Fruit fly (Drosophila melanogaster) whole organism, embryonic: ENCODE results near the gene CG18788.

ENCODE experiments used
- Abd-B ChIP-seq: fragments of 200-800 bp; sonication (Bioruptor generic); optimal IDR thresholded peaks from 2 replicates; lab custom pipeline; 2018; ENCODE audit warnings: missing biosample characterization, mild to moderate bottlenecking, missing genetic modification characterization, moderate library complexity
- CG10209 ChIP-seq: fragments of 200-800 bp; sonication (Bioruptor generic); optimal IDR thresholded peaks from 3 replicates; lab custom pipeline; 2017; ENCODE audit warnings: missing biosample characterization, mild to moderate bottlenecking, missing genetic modification characterization, missing genetic modification reagents
- CG10267 ChIP-seq: fragments of 200-800 bp; sonication (Bioruptor generic); optimal IDR thresholded peaks from 2 replicates; lab custom pipeline; 2018; ENCODE audit warnings: missing biosample characterization, mild to moderate bottlenecking, missing genetic modification characterization, moderate library complexity
- CG10654 ChIP-seq: fragments of 200-800 bp; sonication (Bioruptor generic); optimal IDR thresholded peaks from 2 replicates; lab custom pipeline; 2016; ENCODE audit warnings: missing biosample characterization, missing genetic modification characterization
- CG11456 ChIP-seq: fragments of 200-800 bp; sonication (Bioruptor generic); IDR thresholded peaks from 3 replicates; pipeline ENCODE4 v1.3.6; 2022; ENCODE audit warnings: missing biosample characterization, missing genetic modification characterization
- CG1233 ChIP-seq: fragments of 200-800 bp; sonication (Bioruptor generic); optimal IDR thresholded peaks from 4 replicates; lab custom pipeline; 2018; ENCODE audit warnings: missing biosample characterization, mild to moderate bottlenecking, missing genetic modification characterization
- CG12659 ChIP-seq: fragments of 200-800 bp; sonication (Bioruptor generic); optimal IDR thresholded peaks from 3 replicates; lab custom pipeline; 2017; ENCODE audit warnings: mild to moderate bottlenecking, missing biosample characterization, missing genetic modification reagents, missing genetic modification characterization
- CG14667 ChIP-seq: fragments of 200-800 bp; sonication (Bioruptor generic); IDR thresholded peaks from 2 replicates; pipeline ENCODE4 v1.3.6; 2022; ENCODE audit warnings: missing biosample characterization, missing genetic modification characterization
- CG14710 ChIP-seq: fragments of 200-800 bp; sonication (Bioruptor generic); optimal IDR thresholded peaks from 3 replicates; lab custom pipeline; 2019; ENCODE audit warnings: missing biosample characterization, mild to moderate bottlenecking, missing genetic modification characterization, moderate library complexity
- CG17612 ChIP-seq: fragments of 200-800 bp; sonication (Bioruptor generic); IDR thresholded peaks from 2 replicates; pipeline ENCODE4 v1.3.6; 2022; ENCODE audit warnings: missing biosample characterization, missing genetic modification characterization
- CG17802 ChIP-seq: fragments of 200-800 bp; sonication (Bioruptor generic); optimal IDR thresholded peaks from 2 replicates; lab custom pipeline; 2018; ENCODE audit warnings: missing biosample characterization, mild to moderate bottlenecking, missing genetic modification characterization, moderate library complexity
- CG18619 ChIP-seq: fragments of 200-800 bp; sonication (Bioruptor generic); optimal IDR thresholded peaks from 3 replicates; lab custom pipeline; 2017; ENCODE audit warnings: missing biosample characterization, mild to moderate bottlenecking, missing genetic modification characterization
- CG2875 ChIP-seq: fragments of 200-800 bp; sonication (Bioruptor generic); optimal IDR thresholded peaks from 2 replicates; lab custom pipeline; 2017; ENCODE audit warnings: missing biosample characterization, mild to moderate bottlenecking, missing genetic modification characterization, missing genetic modification reagents
- CG3163 ChIP-seq: fragments of 200-800 bp; sonication (Bioruptor generic); optimal IDR thresholded peaks from 3 replicates; lab custom pipeline; 2016; ENCODE audit warnings: missing biosample characterization, missing genetic modification characterization
- CG32767 ChIP-seq: fragments of 200-800 bp; sonication (Bioruptor generic); IDR thresholded peaks from 2 replicates; pipeline ENCODE4 v1.3.6; 2022; ENCODE audit warnings: missing biosample characterization, missing genetic modification characterization
- CG33213 ChIP-seq: fragments of 200-800 bp; sonication (Bioruptor generic); optimal IDR thresholded peaks from 3 replicates; lab custom pipeline; 2016; ENCODE audit warnings: missing biosample characterization, missing genetic modification characterization
- CG5953 ChIP-seq: fragments of 200-800 bp; sonication (Bioruptor generic); IDR thresholded peaks from 2 replicates; pipeline ENCODE4 v1.3.6; 2022; ENCODE audit warnings: missing biosample characterization, missing genetic modification characterization
- CG6254 ChIP-seq: fragments of 200-800 bp; sonication (Bioruptor generic); optimal IDR thresholded peaks from 3 replicates; lab custom pipeline; 2017; ENCODE audit warnings: mild to moderate bottlenecking, missing biosample characterization, missing genetic modification reagents, missing genetic modification characterization
- CHES-1-like ChIP-seq: fragments of 200-800 bp; sonication (Bioruptor generic); optimal IDR thresholded peaks from 2 replicates; lab custom pipeline; 2016; ENCODE audit warnings: missing biosample characterization, missing genetic modification characterization
- Dll ChIP-seq: fragments of 200-800 bp; sonication (Bioruptor generic); IDR thresholded peaks from 4 replicates; pipeline ENCODE4 v1.3.6; 2022; ENCODE audit warnings: missing biosample characterization, missing genetic modification characterization; ENCODE audit not compliant: partially characterized antibody
- E2f1 ChIP-seq: fragments of 200-800 bp; sonication (Bioruptor generic); IDR thresholded peaks from 2 replicates; pipeline ENCODE4 v1.3.6; 2022; ENCODE audit warnings: missing biosample characterization, missing genetic modification characterization
- Fer1 ChIP-seq: fragments of 200-800 bp; sonication (Bioruptor generic); optimal IDR thresholded peaks from 2 replicates; lab custom pipeline; 2017; ENCODE audit warnings: missing biosample characterization, mild to moderate bottlenecking, missing genetic modification characterization
- Hr3 ChIP-seq: fragments of 200-800 bp; sonication (Bioruptor generic); optimal IDR thresholded peaks from 3 replicates; lab custom pipeline; 2016; ENCODE audit warnings: missing biosample characterization, missing genetic modification characterization
- MESR4 ChIP-seq: fragments of 200-800 bp; sonication (Bioruptor generic); optimal IDR thresholded peaks from 2 replicates; lab custom pipeline; 2018; ENCODE audit warnings: missing biosample characterization, mild to moderate bottlenecking, missing genetic modification characterization, moderate library complexity
- Meics ChIP-seq: fragments of 200-800 bp; sonication (Bioruptor generic); optimal IDR thresholded peaks from 2 replicates; lab custom pipeline; 2017; ENCODE audit warnings: missing biosample characterization, mild to moderate bottlenecking, missing genetic modification characterization
- Optix ChIP-seq: fragments of 200-800 bp; sonication (Bioruptor generic); IDR thresholded peaks from 3 replicates; pipeline ENCODE4 v1.3.6; 2022; ENCODE audit warnings: missing biosample characterization, missing genetic modification characterization
- Sox102F ChIP-seq: fragments of 200-800 bp; sonication (Bioruptor generic); optimal IDR thresholded peaks from 2 replicates; lab custom pipeline; 2018; ENCODE audit warnings: missing biosample characterization, mild to moderate bottlenecking, missing genetic modification characterization, moderate library complexity
- Trl ChIP-seq, 3 experiments: fragments of >200 bp in 2 of 3; fragments of 200-800 bp in 1 of 3; sonication (Bioruptor generic) in 1 of 3; optimal IDR thresholded peaks; 2 replicates in 1 of 3; 3 replicates in 2 of 3; lab custom pipeline; 2016 to 2017; ENCODE audit warnings: missing biosample characterization in 1 of 3, missing genetic modification characterization in 1 of 3
- Vsx1 ChIP-seq: fragments of 200-800 bp; sonication (Bioruptor generic); optimal IDR thresholded peaks from 2 replicates; lab custom pipeline; 2017; ENCODE audit warnings: missing biosample characterization, mild to moderate bottlenecking, missing genetic modification characterization, missing genetic modification reagents
- bigmax ChIP-seq: fragments of 200-800 bp; sonication (Bioruptor generic); optimal IDR thresholded peaks from 2 replicates; lab custom pipeline; 2018; ENCODE audit warnings: missing biosample characterization, mild to moderate bottlenecking, missing genetic modification characterization
- cad ChIP-seq: fragments of >200 bp; optimal IDR thresholded peaks from 2 replicates; lab custom pipeline; 2017; ENCODE audit warnings: missing biosample characterization, missing genetic modification characterization
- caup ChIP-seq: fragments of 200-800 bp; sonication (Bioruptor generic); optimal IDR thresholded peaks from 3 replicates; lab custom pipeline; 2017; ENCODE audit warnings: missing biosample characterization, mild to moderate bottlenecking, missing genetic modification characterization, moderate library complexity; ENCODE audit not compliant: severe bottlenecking
- chinmo ChIP-seq: fragments of 200-800 bp; sonication (Bioruptor generic); IDR thresholded peaks from 4 replicates; pipeline ENCODE4 v1.3.6; 2022; ENCODE audit warnings: missing biosample characterization, missing genetic modification characterization; ENCODE audit not compliant: partially characterized antibody
- dati ChIP-seq: fragments of 200-800 bp; sonication (Bioruptor generic); IDR thresholded peaks from 2 replicates; pipeline ENCODE4 v1.3.6; 2022; ENCODE audit warnings: missing biosample characterization, missing genetic modification characterization
- en ChIP-seq: fragments of 200-800 bp; sonication (Bioruptor generic); optimal IDR thresholded peaks from 2 replicates; lab custom pipeline; 2016; ENCODE audit warnings: missing biosample characterization, missing genetic modification characterization
- gfzf ChIP-seq: fragments of 200-800 bp; sonication (Bioruptor generic); optimal IDR thresholded peaks from 2 replicates; lab custom pipeline; 2016; ENCODE audit warnings: missing biosample characterization, mild to moderate bottlenecking, missing genetic modification characterization, moderate library complexity
- mirr ChIP-seq: fragments of 200-800 bp; sonication (Bioruptor generic); optimal IDR thresholded peaks from 3 replicates; lab custom pipeline; 2018; ENCODE audit warnings: missing biosample characterization, mild to moderate bottlenecking, missing genetic modification characterization
- otp ChIP-seq: fragments of 200-800 bp; sonication (Bioruptor generic); IDR thresholded peaks from 3 replicates; pipeline ENCODE4, ENCODE4 v1.3.6; 2022; ENCODE audit warnings: missing biosample characterization, missing genetic modification characterization
- pita ChIP-seq: fragments of 200-800 bp; sonication (Bioruptor generic); optimal IDR thresholded peaks from 2 replicates; lab custom pipeline; 2017; ENCODE audit warnings: missing biosample characterization, mild to moderate bottlenecking, missing genetic modification characterization
- psq ChIP-seq: fragments of 200-800 bp; sonication (Bioruptor generic); optimal IDR thresholded peaks from 2 replicates; lab custom pipeline; 2017; ENCODE audit warnings: missing biosample characterization, missing genetic modification characterization
- rib ChIP-seq: fragments of 200-800 bp; sonication (Bioruptor generic); IDR thresholded peaks from 2 replicates; pipeline ENCODE4 v1.3.6; 2022; ENCODE audit warnings: missing biosample characterization, missing genetic modification characterization
- run ChIP-seq: fragments of 200-800 bp; sonication (Bioruptor generic); optimal IDR thresholded peaks from 3 replicates; lab custom pipeline; 2018; ENCODE audit warnings: missing biosample characterization, mild to moderate bottlenecking, missing genetic modification characterization
- salm ChIP-seq: fragments of 200-800 bp; sonication (Bioruptor generic); optimal IDR thresholded peaks from 2 replicates; lab custom pipeline; 2018; ENCODE audit warnings: missing biosample characterization, mild to moderate bottlenecking, missing genetic modification characterization
- sens-2 ChIP-seq: fragments of 200-800 bp; sonication (Bioruptor generic); IDR thresholded peaks from 2 replicates; pipeline ENCODE4 v1.3.6; 2022; ENCODE audit warnings: missing biosample characterization, missing genetic modification characterization
- slbo ChIP-seq: fragments of 200-800 bp; sonication (Bioruptor generic); IDR thresholded peaks from 2 replicates; pipeline ENCODE4 v1.3.6; 2022; ENCODE audit warnings: missing biosample characterization, missing genetic modification characterization
- stwl ChIP-seq: fragments of 200-800 bp; sonication (Bioruptor generic); optimal IDR thresholded peaks from 3 replicates; lab custom pipeline; 2018; ENCODE audit warnings: missing biosample characterization, mild to moderate bottlenecking, missing genetic modification characterization, moderate library complexity
- vvl ChIP-seq: fragments of 200-800 bp; sonication (Bioruptor generic); IDR thresholded peaks from 2 replicates; pipeline ENCODE4 v1.3.6; 2022; ENCODE audit warnings: missing biosample characterization, missing genetic modification characterization
- zfh1 ChIP-seq: fragments of 200-800 bp; sonication (Bioruptor generic); IDR thresholded peaks from 3 replicates; pipeline ENCODE4 v1.3.6; 2022; ENCODE audit warnings: missing biosample characterization, missing genetic modification characterization

Gene CG18788

DNA sequence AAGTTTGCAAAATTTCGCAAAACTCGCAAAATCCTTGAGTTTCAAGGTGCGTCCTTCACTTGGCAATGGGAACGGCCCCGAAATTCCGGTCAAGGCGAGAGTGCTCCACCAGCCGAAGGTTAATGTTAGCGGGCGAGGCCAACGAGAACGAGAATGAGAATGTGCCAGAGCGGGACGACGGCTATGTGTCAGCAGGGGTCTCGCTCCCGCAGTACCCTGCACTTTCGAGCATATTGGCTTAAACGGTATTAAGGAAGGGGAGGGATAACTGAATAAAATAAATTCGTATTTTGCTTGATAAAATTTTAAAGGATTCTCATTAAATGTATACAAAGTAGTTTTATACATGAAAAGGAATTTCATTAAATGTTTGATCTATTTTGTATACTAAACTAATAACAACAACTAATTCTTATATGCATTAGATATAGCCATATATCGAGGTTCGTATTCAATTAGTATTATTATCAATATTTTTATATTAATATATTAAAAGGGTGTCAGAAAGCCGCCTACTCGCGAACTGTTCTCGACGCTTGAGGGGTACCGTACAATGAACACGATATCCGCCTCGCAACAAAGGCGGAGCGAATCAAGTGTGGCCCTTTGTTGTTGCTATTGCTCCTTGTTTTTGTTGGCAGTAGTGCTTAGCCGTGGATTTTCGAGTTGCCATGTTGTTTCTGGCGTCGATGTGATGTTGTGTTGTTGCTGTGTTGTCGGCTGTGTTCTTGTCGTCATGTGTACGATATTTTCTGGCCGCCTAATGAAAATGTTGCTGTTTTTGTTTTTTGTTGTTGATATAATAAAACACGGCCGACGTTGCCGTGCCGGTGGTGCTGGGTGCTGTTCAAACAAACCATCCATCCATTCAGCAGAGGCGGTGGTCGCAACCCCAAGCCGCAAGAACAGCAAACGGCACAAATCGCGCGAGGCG is 27.3 kb upstream of the CG18788 start (continued):
- TF ChIP-seq gfzf (no peak), CG10267 (tag; lab: Kevin White, UChicago) (peak; percentile 95), CG33213 (peak; percentile 24), CHES-1-like (peak; percentile 32), Hr3 (GFP tag; lab: Kevin White, UChicago) (peak; percentile 97), stwl (no peak), Meics (GFP tag; lab: Kevin White, UChicago) (peak; percentile 97), Trl (optimal IDR thresholded peaks at IDR 0.05; lab: Kevin White, UChicago) (no peak), Trl (GFP tag; optimal IDR thresholded peaks at IDR 0.05; lab: Kevin White, UChicago) (peak; percentile 59), CG2875 (peak; percentile 88), mirr (GFP tag; lab: Kevin White, UChicago) (peak; percentile 97), Fer1 (GFP tag; lab: Kevin White, UChicago) (peak; percentile 97), dati (no peak), bigmax (GFP tag; lab: Kevin White, UChicago) (no peak), run (peak; percentile 88), Vsx1 (GFP tag; lab: Kevin White, UChicago) (peak; percentile 85), CG14710 (tag; lab: Kevin White, UChicago) (peak; percentile 97), pita (no peak), CG11456 (GFP tag; lab: Robert Waterston, UW) (no peak), rib (GFP tag; lab: Robert Waterston, UW) (no peak), Abd-B (peak; percentile 94), CG32767 (no peak), CG3163 (GFP tag; lab: Kevin White, UChicago) (no peak), CG6254 (GFP tag; lab: Kevin White, UChicago) (peak; percentile 81), psq (peak; percentile 74), Optix (GFP tag; lab: Robert Waterston, UW) (no peak), CG12659 (GFP tag; lab: Kevin White, UChicago) (peak; percentile 97), caup (GFP tag; lab: Kevin White, UChicago) (peak; percentile 94), CG14667 (no peak), E2f1 (GFP tag; lab: Robert Waterston, UW) (no peak), en (GFP tag; lab: Kevin White, UChicago) (peak; percentile 51), chinmo (GFP tag; lab: Robert Waterston, UW) (no peak), cad (GFP tag; lab: Kevin White, UChicago) (no peak), CG18619 (GFP tag; lab: Kevin White, UChicago) (peak; percentile 97), zfh1 (GFP tag; lab: Robert Waterston, UW) (no peak), Dll (GFP tag; lab: Robert Waterston, UW) (no peak), CG5953 (GFP tag; lab: Robert Waterston, UW) (no peak), CG1233 (GFP tag; lab: Kevin White, UChicago) (peak; percentile 95), salm (peak; percentile 89), CG10654 (peak; percentile 88), CG17802 (tag; lab: Kevin White, UChicago) (peak; percentile 53), slbo (no peak), CG17612 (GFP tag; lab: Robert Waterston, UW) (no peak), MESR4 (GFP tag; lab: Kevin White, UChicago) (no peak), sens-2 (no peak), vvl (GFP tag; lab: Robert Waterston, UW) (no peak), CG10209 (GFP tag; lab: Kevin White, UChicago) (peak; percentile 97), otp (GFP tag; lab: Robert Waterston, UW) (no peak), Sox102F (GFP tag; lab: Kevin White, UChicago) (peak; percentile 93)
